Worm (Caenorhabditis elegans): ENCODE results near the gene F26F4.8.
A peak's percentile ranks its signal among the peaks of the same experiment; 100 is the strongest.

F26F4.8 gene

ce11 chrIII:4866762-4867161 lies 38.5 kb downstream of the F26F4.8 start, which contains the start of gene C35D10.17:
Gene C35D10.17 (plus strand): TSS chrIII:4867062.
- TF ChIP-seq ceh-82 (tag; optimal IDR thresholded peaks at IDR 0.05) (no peak), tra-1 (GFP tag; IDR thresholded peaks at IDR 0.05) (no peak), ceh-32 (tag; optimal IDR thresholded peaks at IDR 0.05; ENCODE audit: poor library complexity) (no peak), lin-39 (tag; optimal IDR thresholded peaks at IDR 0.05) (no peak), snpc-1.2 (GFP tag; IDR thresholded peaks at IDR 0.05) (no peak), nhr-11 (tag; optimal IDR thresholded peaks at IDR 0.05) (no peak), zfp-2 (tag; optimal IDR thresholded peaks at IDR 0.05) (no peak), sdz-12 (GFP tag; optimal IDR thresholded peaks at IDR 0.05) (no peak), ztf-7 (tag; optimal IDR thresholded peaks at IDR 0.05) (no peak)

DNA sequence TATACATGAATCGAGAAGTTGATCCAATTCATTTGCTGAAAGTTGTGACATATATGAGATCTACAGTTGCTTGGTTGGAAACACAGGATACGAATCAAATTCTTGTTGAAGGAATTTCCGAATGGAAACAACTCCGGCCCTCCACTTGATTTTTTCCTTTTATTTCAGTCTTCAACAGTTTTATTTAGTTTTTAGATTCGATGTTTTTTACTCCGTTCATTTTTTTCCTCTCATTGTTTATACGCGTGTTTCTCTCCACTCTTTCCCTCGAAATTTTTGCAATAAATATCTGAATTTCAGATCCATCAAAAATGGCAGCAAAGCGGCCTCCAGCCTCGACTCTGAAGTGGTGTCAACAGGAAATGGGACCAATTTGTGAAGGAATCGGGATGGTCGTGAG lies 42.1 kb downstream of the F26F4.8 start, which contains the start of gene coq-8:
Gene coq-8, plus strand, starts transcription at position 301 of the 400 bp plus-strand sequence.
- TF ChIP-seq hlh-11 (tag; optimal IDR thresholded peaks at IDR 0.05) (no peak), dmd-9 (GFP tag; IDR thresholded peaks at IDR 0.05) (no peak), hmg-1.1 (GFP tag; IDR thresholded peaks at IDR 0.05) (no peak), tag-97 (GFP tag; IDR thresholded peaks at IDR 0.05) (no peak), ceh-32 (tag; optimal IDR thresholded peaks at IDR 0.05; ENCODE audit: poor library complexity) (no peak), nhr-28 (tag; optimal IDR thresholded peaks at IDR 0.05) (no peak), mxl-3 (GFP tag; optimal IDR thresholded peaks at IDR 0.05) (no peak), skn-1 (tag; optimal IDR thresholded peaks at IDR 0.05) (no peak), nhr-48 (tag; optimal IDR thresholded peaks at IDR 0.05) (no peak), nhr-76 (tag; optimal IDR thresholded peaks at IDR 0.05) (no peak), mep-1 (tag; optimal IDR thresholded peaks at IDR 0.05) (no peak), nhr-77 (tag; optimal IDR thresholded peaks at IDR 0.05) (no peak), Y48G9A.11 (GFP tag; IDR thresholded peaks at IDR 0.05) (no peak), daf-19 (GFP tag; conservative IDR thresholded peaks at IDR 0.05) (no peak), zag-1 (tag; optimal IDR thresholded peaks at IDR 0.05) (no peak), ztf-11 (tag; optimal IDR thresholded peaks at IDR 0.05) (no peak), F49E8.2 (tag; optimal IDR thresholded peaks at IDR 0.05; ENCODE audit: borderline replicate concordance) (no peak), nhr-11 (tag; optimal IDR thresholded peaks at IDR 0.05) (no peak), Y105C5A.15 (GFP tag; IDR thresholded peaks at IDR 0.05) (no peak)

ce11 chrIII:4861744-4862401 lies 43.4 kb downstream of the F26F4.8 start, which contains the start of the genes C35D10.10 and C35D10.5:
Gene C35D10.10 (minus strand): TSS chrIII:4861794.
Gene C35D10.5 (plus strand): TSS chrIII:4862351.
- TF ChIP-seq jun-1 (tag; optimal IDR thresholded peaks at IDR 0.05) (no peak), unc-130 (GFP tag; optimal IDR thresholded peaks at IDR 0.05) (peak; percentile 50), mes-2 (tag; optimal IDR thresholded peaks at IDR 0.05; ENCODE audit: poor library complexity, severe bottlenecking) (peak; percentile 55), zfp-3 (GFP tag; conservative IDR thresholded peaks at IDR 0.05) (no peak), hif-1 (tag; optimal IDR thresholded peaks at IDR 0.05) (peak in 1 of 2 experiments; percentile 50)

- TF ChIP-seq Y105C5A.15 (GFP tag; IDR thresholded peaks at IDR 0.05) = no peak
- TF ChIP-seq nhr-111 (GFP tag; optimal IDR thresholded peaks at IDR 0.05) = no peak
- no peak for TF ChIP-seq snpc-1.2 (GFP tag; IDR thresholded peaks at IDR 0.05)
- no peak for TF ChIP-seq fos-1 (tag; optimal IDR thresholded peaks at IDR 0.05)
- TF ChIP-seq nhr-77 (tag; optimal IDR thresholded peaks at IDR 0.05) = no peak
- TF ChIP-seq F37D6.2 (tag; optimal IDR thresholded peaks at IDR 0.05) = no peak
- TF ChIP-seq gei-8 (GFP tag; optimal IDR thresholded peaks at IDR 0.05) = no peak
- TF ChIP-seq lin-1 (GFP tag; IDR thresholded peaks at IDR 0.05) = no peak
- TF ChIP-seq unc-130 (GFP tag; optimal IDR thresholded peaks at IDR 0.05) = no peak
- no peak for TF ChIP-seq nhr-42 (GFP tag; IDR thresholded peaks at IDR 0.05)
- no peak for TF ChIP-seq snpc-4 (tag; optimal IDR thresholded peaks at IDR 0.05)
- no peak for TF ChIP-seq ceh-20 (GFP tag; IDR thresholded peaks at IDR 0.05)
- TF ChIP-seq hif-1 (tag; optimal IDR thresholded peaks at IDR 0.05) = no peak
- TF ChIP-seq mdl-1 (tag; optimal IDR thresholded peaks at IDR 0.05) = no peak
- no peak for TF ChIP-seq F49E8.2 (tag; optimal IDR thresholded peaks at IDR 0.05; ENCODE audit: borderline replicate concordance)
These were observed 46.2 kb downstream of the F26F4.8 start, which contains the start of gene C35D10.6 for ce11 chrIII:4859039-4859438. Gene C35D10.6 (plus strand): TSS chrIII:4859339.
